Fruit fly (Drosophila melanogaster) Kc167 (cell line): ENCODE results near the gene Kal1.

Source experiments
- Myc ChIP-seq: fragments of >200 bp; optimal IDR thresholded peaks from 2 replicates; lab custom pipeline; 2017; ENCODE audit warnings: missing external identifiers
- Sin3A ChIP-seq: fragments of >200 bp; optimal IDR thresholded peaks from 2 replicates; lab custom pipeline; 2018; ENCODE audit warnings: missing external identifiers
- h ChIP-seq: fragments of >200 bp; optimal IDR thresholded peaks from 3 replicates; lab custom pipeline; 2018; ENCODE audit warnings: missing external identifiers
- insv ChIP-seq: fragments of >200 bp; optimal IDR thresholded peaks from 3 replicates; lab custom pipeline; 2018; ENCODE audit warnings: missing external identifiers
- psq ChIP-seq: fragments of >200 bp; optimal IDR thresholded peaks from 2 replicates; lab custom pipeline; 2017; ENCODE audit warnings: missing external identifiers
- ttk ChIP-seq: sonication (Bioruptor generic); optimal IDR thresholded peaks from 2 replicates; lab custom pipeline; 2017; ENCODE audit warnings: missing external identifiers

Kal1 gene

dm6 chr3R:24138478-24139455 is 2.4 kb upstream of the Kal1 start:
- no peak for TF ChIP-seq h

- TF ChIP-seq insv (no peak), Sin3A (lab: Kevin White, UChicago) (no peak), Myc (lab: Kevin White, UChicago) (no peak), psq (lab: Kevin White, UChicago) (no peak), h (no peak), ttk (no peak)
These were observed 1.5 kb upstream of the Kal1 start for dm6 chr3R:24139646-24140130.

- TF ChIP-seq psq (lab: Kevin White, UChicago): no peak
- TF ChIP-seq ttk: no peak
- TF ChIP-seq h: no peak
- no peak for TF ChIP-seq insv
- no peak for TF ChIP-seq Sin3A (lab: Kevin White, UChicago)
- no peak for TF ChIP-seq Myc (lab: Kevin White, UChicago)
These were observed 1.8 kb downstream of the Kal1 start for dm6 chr3R:24142971-24143370.

- TF ChIP-seq insv (no peak), Sin3A (lab: Kevin White, UChicago) (no peak)
These were observed 2.2 kb downstream of the Kal1 start for dm6 chr3R:24143372-24143771.

- TF ChIP-seq insv (no peak), psq (lab: Kevin White, UChicago) (no peak), h (no peak), ttk (no peak), Myc (lab: Kevin White, UChicago) (no peak), Sin3A (lab: Kevin White, UChicago) (no peak)
These were observed 2.6 kb downstream of the Kal1 start for dm6 chr3R:24143779-24144178.

dm6 chr3R:24144542-24144941 is 3.3 kb downstream of the Kal1 start:
- TF ChIP-seq h: no peak
- no peak for TF ChIP-seq psq (lab: Kevin White, UChicago)
- no peak for TF ChIP-seq insv
- no peak for TF ChIP-seq ttk
- no peak for TF ChIP-seq Sin3A (lab: Kevin White, UChicago)
- no peak for TF ChIP-seq Myc (lab: Kevin White, UChicago)

dm6 chr3R:24148838-24149237 is 7.6 kb downstream of the Kal1 start, which contains the start of gene Slimp:
Slimp (minus strand) TSS chr3R:24148967.
- TF ChIP-seq Sin3A (lab: Kevin White, UChicago) (no peak), insv (no peak), ttk (no peak), h (no peak), psq (lab: Kevin White, UChicago) (no peak), Myc (lab: Kevin White, UChicago) (no peak)

- no peak for TF ChIP-seq h
- TF ChIP-seq insv: no peak
These were observed 8.9 kb downstream of the Kal1 start, which contains the start of gene p38c for dm6 chr3R:24150103-24150502. p38c (minus strand) TSS chr3R:24150203.

- no peak for TF ChIP-seq Myc (lab: Kevin White, UChicago)
- TF ChIP-seq ttk: no peak
- no peak for TF ChIP-seq psq (lab: Kevin White, UChicago)
- no peak for TF ChIP-seq insv
- TF ChIP-seq Sin3A (lab: Kevin White, UChicago): no peak
- no peak for TF ChIP-seq h
These were observed 11.0 kb downstream of the Kal1 start, which contains the start of the genes p38a and CG6178 for dm6 chr3R:24151924-24152809. p38a (minus strand) TSS chr3R:24152321. CG6178 (plus strand) TSS chr3R:24152347.

- TF ChIP-seq insv (no peak), Myc (lab: Kevin White, UChicago) (no peak), h (no peak), Sin3A (lab: Kevin White, UChicago) (no peak), ttk (no peak), psq (lab: Kevin White, UChicago) (no peak)
These were observed 20.1 kb downstream of the Kal1 start, which contains the start of the genes Myo95E and TBC1d7 for dm6 chr3R:24161173-24161811. Myo95E (minus strand) TSS chr3R:24161498. TBC1d7 (plus strand) TSS chr3R:24161727.

- TF ChIP-seq insv: no peak
- TF ChIP-seq Myc (lab: Kevin White, UChicago): no peak
- no peak for TF ChIP-seq psq (lab: Kevin White, UChicago)
- TF ChIP-seq Sin3A (lab: Kevin White, UChicago): no peak
- no peak for TF ChIP-seq ttk
- no peak for TF ChIP-seq h
These were observed 21.8 kb downstream of the Kal1 start, which contains the start of gene mRpS24 for dm6 chr3R:24162774-24163555. mRpS24 (minus strand) TSS chr3R:24163545.
